Worm (Caenorhabditis elegans) whole organism, L4 larva: ENCODE measurements around the gene phdh-1.

Source experiments
- F37D6.2 ChIP-seq: sonication (generic microtip); optimal IDR thresholded peaks from 2 replicates; lab custom pipeline; 2016; ENCODE audit warnings: mild to moderate bottlenecking, missing genetic modification characterization, missing compliant biosample characterization
- ceh-82 ChIP-seq: sonication (generic microtip); optimal IDR thresholded peaks from 2 replicates; lab custom pipeline; 2017; ENCODE audit warnings: missing biosample characterization, missing genetic modification characterization
- egl-27 ChIP-seq: sonication (generic microtip); optimal IDR thresholded peaks from 3 replicates; lab custom pipeline; 2017; ENCODE audit warnings: missing biosample characterization, missing genetic modification reagents, missing genetic modification characterization
- gei-8 ChIP-seq: fragments of 200-800 bp; sonication (Bioruptor generic); optimal IDR thresholded peaks from 2 replicates; lab custom pipeline; 2018; ENCODE audit warnings: mild to moderate bottlenecking, missing genetic modification characterization, missing compliant biosample characterization
- jun-1 ChIP-seq: fragments of 150-350 bp; optimal IDR thresholded peaks from 2 replicates; lab custom pipeline; 2014; ENCODE audit warnings: missing biosample characterization, missing genetic modification reagents, missing genetic modification characterization
- lin-39 ChIP-seq: fragments of 150-350 bp; optimal IDR thresholded peaks from 2 replicates; lab custom pipeline; 2014; ENCODE audit warnings: missing biosample characterization, missing genetic modification reagents, missing genetic modification characterization
- madf-9 ChIP-seq: fragments of 200-800 bp; sonication (Bioruptor generic); conservative IDR thresholded peaks from 2 replicates; pipeline ENCODE4 v1.3.6; 2022; ENCODE audit warnings: missing genetic modification reagents, missing genetic modification characterization, missing compliant biosample characterization
- nhr-11 ChIP-seq: fragments of 150-350 bp; optimal IDR thresholded peaks from 2 replicates; lab custom pipeline; 2014; ENCODE audit warnings: missing biosample characterization, missing genetic modification characterization
- php-3 ChIP-seq: fragments of 200-800 bp; sonication (Bioruptor generic); IDR thresholded peaks from 2 replicates; pipeline ENCODE4 v1.3.6; 2022; ENCODE audit warnings: missing genetic modification reagents, missing genetic modification characterization, missing compliant biosample characterization
- set-16 ChIP-seq: fragments of 200-800 bp; sonication (Bioruptor generic); IDR thresholded peaks from 2 replicates; pipeline ENCODE4 v1.3.6; 2022; ENCODE audit warnings: missing genetic modification reagents, missing genetic modification characterization, missing compliant biosample characterization
- snpc-4 ChIP-seq: fragments of 150-350 bp; optimal IDR thresholded peaks from 2 replicates; lab custom pipeline; 2014; ENCODE audit warnings: missing biosample characterization, missing genetic modification characterization
- ztf-11 ChIP-seq: fragments of 150-350 bp; optimal IDR thresholded peaks from 2 replicates; lab custom pipeline; 2014; ENCODE audit warnings: missing biosample characterization, missing genetic modification characterization
- ztf-7 ChIP-seq: fragments of 150-350 bp; optimal IDR thresholded peaks from 2 replicates; lab custom pipeline; 2014; ENCODE audit warnings: missing biosample characterization, missing genetic modification characterization

ce11 chrII:13609655-13610054 lies 28.6 kb downstream of the phdh-1 start, which contains the start of gene gst-20:
- TF ChIP-seq php-3 (no peak), set-16 (no peak), ztf-7 (tag; lab: Kevin White, UChicago) (no peak), lin-39 (no peak), gei-8 (GFP tag; lab: Kevin White, UChicago) (no peak), jun-1 (no peak), ceh-82 (tag; lab: Kevin White, UChicago) (no peak), ztf-11 (tag; lab: Kevin White, UChicago) (no peak), egl-27 (tag; lab: Kevin White, UChicago) (no peak), madf-9 (no peak), F37D6.2 (tag; lab: Kevin White, UChicago) (no peak), snpc-4 (tag; lab: Kevin White, UChicago) (no peak), nhr-11 (tag; lab: Kevin White, UChicago) (no peak)
